Fruit fly (Drosophila melanogaster) whole organism, embryonic: ENCODE data around the gene dimm.
A peak's percentile ranks its signal among the peaks of the same experiment; 100 is the strongest.

Experiments used
- CG10543 ChIP-seq: fragments of 200-800 bp; sonication (Bioruptor generic); optimal IDR thresholded peaks from 3 replicates; lab custom pipeline; 2017; ENCODE audit warnings: missing biosample characterization, mild to moderate bottlenecking, missing genetic modification characterization, moderate library complexity
- CG11085 ChIP-seq: fragments of 200-800 bp; sonication (Bioruptor generic); IDR thresholded peaks from 2 replicates; pipeline ENCODE4 v1.3.6; 2022; ENCODE audit warnings: missing biosample characterization, missing genetic modification characterization
- CG12299 ChIP-seq: fragments of 200-800 bp; sonication (Bioruptor generic); optimal IDR thresholded peaks from 2 replicates; lab custom pipeline; 2018; ENCODE audit warnings: missing biosample characterization, mild to moderate bottlenecking, missing genetic modification characterization
- CG12769 ChIP-seq: fragments of 200-800 bp; sonication (Bioruptor generic); optimal IDR thresholded peaks from 2 replicates; lab custom pipeline; 2019; ENCODE audit warnings: missing biosample characterization, mild to moderate bottlenecking, missing genetic modification characterization, moderate library complexity
- CG15073 ChIP-seq: fragments of 200-800 bp; sonication (Bioruptor generic); optimal IDR thresholded peaks from 2 replicates; lab custom pipeline; 2016; ENCODE audit warnings: missing biosample characterization, missing genetic modification characterization
- CG15514 ChIP-seq: fragments of 200-800 bp; sonication (Bioruptor generic); optimal IDR thresholded peaks from 3 replicates; lab custom pipeline; 2017; ENCODE audit warnings: missing biosample characterization, missing genetic modification characterization, mild to moderate bottlenecking, moderate library complexity, missing genetic modification reagents
- CG1603 ChIP-seq: fragments of 200-800 bp; sonication (Bioruptor generic); optimal IDR thresholded peaks from 2 replicates; lab custom pipeline; 2019; ENCODE audit warnings: missing biosample characterization, mild to moderate bottlenecking, missing genetic modification characterization, moderate library complexity
- CG17186 ChIP-seq: fragments of 200-800 bp; sonication (Bioruptor generic); optimal IDR thresholded peaks from 3 replicates; lab custom pipeline; 2017; ENCODE audit warnings: missing biosample characterization, missing genetic modification reagents, missing genetic modification characterization
- CG17361 ChIP-seq: fragments of 200-800 bp; sonication (Bioruptor generic); IDR thresholded peaks from 3 replicates; pipeline ENCODE4 v1.3.6; 2022; ENCODE audit warnings: missing biosample characterization, missing genetic modification characterization
- CG1792 ChIP-seq: fragments of 200-800 bp; sonication (Bioruptor generic); optimal IDR thresholded peaks from 2 replicates; lab custom pipeline; 2016; ENCODE audit warnings: missing biosample characterization, missing genetic modification characterization
- CG18476 ChIP-seq: fragments of 200-800 bp; sonication (Bioruptor generic); optimal IDR thresholded peaks from 2 replicates; lab custom pipeline; 2016; ENCODE audit warnings: missing biosample characterization, mild to moderate bottlenecking, missing genetic modification characterization
- CG18599 ChIP-seq: fragments of 200-800 bp; sonication (Bioruptor generic); optimal IDR thresholded peaks from 3 replicates; lab custom pipeline; 2017; ENCODE audit warnings: missing biosample characterization, missing genetic modification characterization, mild to moderate bottlenecking, moderate library complexity, missing genetic modification reagents
- CG2889 ChIP-seq: fragments of 200-800 bp; sonication (Bioruptor generic); IDR thresholded peaks from 3 replicates; pipeline ENCODE4 v1.3.6; 2022; ENCODE audit warnings: missing biosample characterization, missing genetic modification characterization
- CG4360 ChIP-seq: fragments of 200-800 bp; sonication (Bioruptor generic); IDR thresholded peaks from 2 replicates; pipeline ENCODE4 v1.3.6; 2022; ENCODE audit warnings: missing biosample characterization, missing genetic modification characterization
- CG4730 ChIP-seq: fragments of 200-800 bp; sonication (Bioruptor generic); IDR thresholded peaks from 2 replicates; pipeline ENCODE4 v1.3.6; 2022; ENCODE audit warnings: missing biosample characterization, missing genetic modification characterization
- CG6765 ChIP-seq: fragments of 200-800 bp; sonication (Bioruptor generic); optimal IDR thresholded peaks from 3 replicates; lab custom pipeline; 2017; ENCODE audit warnings: missing biosample characterization, mild to moderate bottlenecking, missing genetic modification characterization
- CG7357 ChIP-seq: fragments of 200-800 bp; sonication (Bioruptor generic); IDR thresholded peaks from 3 replicates; pipeline ENCODE4 v1.3.6; 2022; ENCODE audit warnings: missing biosample characterization, missing genetic modification characterization
- CG8281 ChIP-seq: fragments of 200-800 bp; sonication (Bioruptor generic); optimal IDR thresholded peaks from 2 replicates; lab custom pipeline; 2018; ENCODE audit warnings: missing biosample characterization, mild to moderate bottlenecking, missing genetic modification characterization, moderate library complexity
- CG8924 ChIP-seq: fragments of 200-800 bp; optimal IDR thresholded peaks from 3 replicates; lab custom pipeline; 2019; ENCODE audit warnings: missing biosample characterization, mild to moderate bottlenecking, missing genetic modification characterization, moderate library complexity
- CTCF ChIP-seq: fragments of 200-800 bp; sonication (Bioruptor generic); optimal IDR thresholded peaks from 2 replicates; lab custom pipeline; 2017; ENCODE audit warnings: missing biosample characterization, mild to moderate bottlenecking, missing genetic modification characterization, moderate library complexity
- Chrac-16 ChIP-seq: fragments of 200-800 bp; sonication (Bioruptor generic); optimal IDR thresholded peaks from 3 replicates; lab custom pipeline; 2016; ENCODE audit warnings: missing biosample characterization, missing genetic modification characterization
- D ChIP-seq, 2 experiments: fragments of 200-800 bp in 1 of 2; fragments of >200 bp in 1 of 2; sonication (Bioruptor generic) in 1 of 2; optimal IDR thresholded peaks; 2 replicates in 1 of 2; 3 replicates in 1 of 2; lab custom pipeline; 2017; ENCODE audit warnings: mild to moderate bottlenecking in 1 of 2, missing biosample characterization in 1 of 2, missing genetic modification characterization in 1 of 2, missing genetic modification reagents in 1 of 2
- Deaf1 ChIP-seq: fragments of 200-800 bp; optimal IDR thresholded peaks from 3 replicates; lab custom pipeline; 2019; ENCODE audit warnings: missing biosample characterization, mild to moderate bottlenecking, missing genetic modification characterization, moderate library complexity
- E2f1 ChIP-seq: fragments of 200-800 bp; sonication (Bioruptor generic); IDR thresholded peaks from 2 replicates; pipeline ENCODE4 v1.3.6; 2022; ENCODE audit warnings: missing biosample characterization, missing genetic modification characterization
- Eip74EF ChIP-seq, 2 experiments: fragments of 200-800 bp in 1 of 2; fragments of >200 bp in 1 of 2; sonication (Bioruptor generic) in 1 of 2; optimal IDR thresholded peaks; 2 replicates each; lab custom pipeline; 2017 to 2019; ENCODE audit warnings: missing biosample characterization in 2 of 2, missing genetic modification characterization in 2 of 2, mild to moderate bottlenecking in 1 of 2, moderate library complexity in 1 of 2
- Ets97D ChIP-seq: fragments of 200-800 bp; sonication (Bioruptor generic); optimal IDR thresholded peaks from 3 replicates; lab custom pipeline; 2016; ENCODE audit warnings: missing biosample characterization, missing genetic modification characterization
- HmgZ ChIP-seq: fragments of 200-800 bp; sonication (Bioruptor generic); optimal IDR thresholded peaks from 2 replicates; lab custom pipeline; 2018; ENCODE audit warnings: missing biosample characterization, mild to moderate bottlenecking, missing genetic modification characterization
- Hr39 ChIP-seq: fragments of >200 bp; optimal IDR thresholded peaks from 2 replicates; lab custom pipeline; 2017
- MBD-R2 ChIP-seq: fragments of 200-800 bp; sonication (Bioruptor generic); IDR thresholded peaks from 2 replicates; pipeline ENCODE4 v1.3.6; 2022; ENCODE audit warnings: missing biosample characterization, missing genetic modification characterization
- Opbp ChIP-seq: fragments of 200-800 bp; sonication (Bioruptor generic); IDR thresholded peaks from 3 replicates; pipeline ENCODE4 v1.3.6; 2022; ENCODE audit warnings: missing biosample characterization, missing genetic modification characterization; ENCODE audit not compliant: partially characterized antibody
- Pdp1 ChIP-seq, 2 experiments: fragments of 200-800 bp; sonication (Bioruptor generic); optimal IDR thresholded peaks; 3 replicates each; lab custom pipeline; 2016; ENCODE audit warnings: missing biosample characterization in 2 of 2, missing genetic modification characterization in 2 of 2, mild to moderate bottlenecking in 1 of 2, moderate library complexity in 1 of 2
- Side ChIP-seq: fragments of 200-800 bp; sonication (Bioruptor generic); optimal IDR thresholded peaks from 2 replicates; lab custom pipeline; 2016; ENCODE audit warnings: missing biosample characterization, missing genetic modification characterization
- Sin3A ChIP-seq: fragments of >200 bp; optimal IDR thresholded peaks from 2 replicates; lab custom pipeline; 2018
- al ChIP-seq: fragments of 200-800 bp; sonication (Bioruptor generic); IDR thresholded peaks from 2 replicates; pipeline ENCODE4 v1.3.6; 2022; ENCODE audit warnings: missing biosample characterization, missing genetic modification characterization
- bcd ChIP-seq: fragments of 200-800 bp; sonication (Bioruptor generic); optimal IDR thresholded peaks from 2 replicates; lab custom pipeline; 2017; ENCODE audit warnings: missing biosample characterization, mild to moderate bottlenecking, missing genetic modification characterization
- bsh ChIP-seq, 2 experiments: fragments of 200-800 bp; sonication (Bioruptor generic); optimal IDR thresholded peaks; 2 replicates each; lab custom pipeline; 2017 to 2018; ENCODE audit warnings: mild to moderate bottlenecking in 2 of 2, missing biosample characterization in 2 of 2, missing genetic modification characterization in 2 of 2, moderate library complexity in 1 of 2
- dimm ChIP-seq: fragments of 200-800 bp; sonication (Bioruptor generic); IDR thresholded peaks from 2 replicates; pipeline ENCODE4 v1.3.6; 2022; ENCODE audit warnings: missing biosample characterization, missing genetic modification characterization
- gcm2 ChIP-seq: fragments of 200-800 bp; sonication (Bioruptor generic); optimal IDR thresholded peaks from 2 replicates; lab custom pipeline; 2016; ENCODE audit warnings: missing biosample characterization, missing genetic modification characterization
- gem ChIP-seq: fragments of 200-800 bp; sonication (Bioruptor generic); optimal IDR thresholded peaks from 2 replicates; lab custom pipeline; 2019; ENCODE audit warnings: missing biosample characterization, mild to moderate bottlenecking, missing genetic modification characterization, moderate library complexity
- hb ChIP-seq: fragments of 200-800 bp; sonication (Bioruptor generic); IDR thresholded peaks from 3 replicates; pipeline ENCODE4 v1.3.6; 2022; ENCODE audit warnings: missing biosample characterization, missing genetic modification characterization; ENCODE audit not compliant: partially characterized antibody
- hbn ChIP-seq: fragments of 200-800 bp; sonication (Bioruptor generic); IDR thresholded peaks from 2 replicates; pipeline ENCODE4 v1.3.6; 2022; ENCODE audit warnings: missing biosample characterization, missing genetic modification characterization; ENCODE audit not compliant: partially characterized antibody
- inv ChIP-seq: fragments of 200-800 bp; sonication (Bioruptor generic); IDR thresholded peaks from 2 replicates; pipeline ENCODE4 v1.3.6; 2022; ENCODE audit warnings: missing biosample characterization, missing genetic modification characterization; ENCODE audit not compliant: partially characterized antibody
- kah ChIP-seq: fragments of 200-800 bp; sonication (Bioruptor generic); optimal IDR thresholded peaks from 2 replicates; lab custom pipeline; 2018; ENCODE audit warnings: missing biosample characterization, mild to moderate bottlenecking, missing genetic modification characterization
- kni ChIP-seq: fragments of 200-800 bp; sonication (Bioruptor generic); optimal IDR thresholded peaks from 3 replicates; lab custom pipeline; 2017; ENCODE audit warnings: mild to moderate bottlenecking, missing biosample characterization, missing genetic modification reagents, missing genetic modification characterization
- knrl ChIP-seq: fragments of 200-800 bp; sonication (Bioruptor generic); IDR thresholded peaks from 3 replicates; pipeline ENCODE4 v1.3.6; 2022; ENCODE audit warnings: missing biosample characterization, missing genetic modification characterization; ENCODE audit not compliant: partially characterized antibody
- lab ChIP-seq: fragments of 200-800 bp; sonication (Bioruptor generic); optimal IDR thresholded peaks from 3 replicates; lab custom pipeline; 2017; ENCODE audit warnings: missing biosample characterization, missing genetic modification characterization, mild to moderate bottlenecking, moderate library complexity, missing genetic modification reagents
- pita ChIP-seq: fragments of 200-800 bp; sonication (Bioruptor generic); optimal IDR thresholded peaks from 2 replicates; lab custom pipeline; 2017; ENCODE audit warnings: missing biosample characterization, mild to moderate bottlenecking, missing genetic modification characterization
- ranshi ChIP-seq: fragments of 200-800 bp; sonication (Bioruptor generic); IDR thresholded peaks from 2 replicates; pipeline ENCODE4 v1.3.6; 2022; ENCODE audit warnings: missing biosample characterization, missing genetic modification characterization
- vnd ChIP-seq: fragments of 200-800 bp; sonication (Bioruptor generic); IDR thresholded peaks from 3 replicates; pipeline ENCODE4 v1.3.6; 2022; ENCODE audit warnings: missing biosample characterization, missing genetic modification characterization; ENCODE audit not compliant: partially characterized antibody
- wdn ChIP-seq: fragments of 200-800 bp; sonication (Bioruptor generic); IDR thresholded peaks from 2 replicates; pipeline ENCODE4 v1.3.6; 2022; ENCODE audit warnings: missing biosample characterization, missing genetic modification characterization

The dimm gene

DNA sequence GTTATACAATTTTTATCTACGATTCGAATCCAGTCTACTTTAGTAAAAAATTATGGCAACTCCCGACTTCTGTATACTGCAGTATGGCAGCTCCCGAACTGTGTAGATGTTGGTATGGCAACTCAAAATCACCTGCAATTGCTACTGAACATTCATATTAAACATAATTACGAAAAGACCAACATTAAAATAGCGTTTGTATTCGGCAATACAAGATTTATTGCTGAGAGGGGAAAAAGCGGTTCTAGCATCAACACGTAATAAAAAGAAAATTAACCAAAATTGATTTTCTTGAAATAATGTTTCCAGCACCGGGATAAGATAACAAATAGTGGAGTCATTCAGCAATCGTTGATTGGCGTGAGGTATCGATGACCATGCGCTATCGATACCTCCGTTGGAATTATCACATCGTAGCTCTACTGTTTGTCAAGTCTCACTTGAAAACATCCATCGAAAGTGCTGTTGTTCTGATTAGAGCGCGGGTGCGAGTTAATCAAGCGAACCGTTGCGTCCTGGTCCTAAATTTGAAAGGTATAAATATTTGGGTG lies 12.7 kb downstream of the dimm start, which contains the start of gene Tsp39D (continued):
- TF ChIP-seq Hr39 (lab: Kevin White, UChicago): no peak
- no peak for TF ChIP-seq CG12769 (tag; lab: Kevin White, UChicago)
- no peak for TF ChIP-seq CG1792 (GFP tag; lab: Kevin White, UChicago)
- no peak for TF ChIP-seq ranshi
- no peak for TF ChIP-seq CG18599 (GFP tag; lab: Kevin White, UChicago)
- TF ChIP-seq pita (GFP tag; lab: Kevin White, UChicago): peak; percentile 49
- no peak for TF ChIP-seq CG11085 (GFP tag; lab: Robert Waterston, UW)
- peak; percentile 32; the same call in 1 of the 2 replicates for TF ChIP-seq MBD-R2
- TF ChIP-seq CG2889 (GFP tag; lab: Robert Waterston, UW): no peak
- TF ChIP-seq CTCF (GFP tag; lab: Kevin White, UChicago): peak; percentile 66
- peak; percentile 90 for TF ChIP-seq Opbp (GFP tag; lab: Robert Waterston, UW)
- peak; percentile 60; the same call in 2 of the 3 replicates for TF ChIP-seq CG17361 (GFP tag; lab: Robert Waterston, UW)
- TF ChIP-seq CG6765 (GFP tag; lab: Kevin White, UChicago): no peak
- no peak for TF ChIP-seq kah (GFP tag; lab: Kevin White, UChicago)
- peak; percentile 75 for TF ChIP-seq hbn
- TF ChIP-seq al (GFP tag; lab: Robert Waterston, UW): no peak
- TF ChIP-seq Sin3A (lab: Kevin White, UChicago): peak; percentile 77
- peak; percentile 36 for TF ChIP-seq gem (tag; lab: Kevin White, UChicago)
- no peak for TF ChIP-seq CG12299 (tag; lab: Kevin White, UChicago)
- TF ChIP-seq vnd (GFP tag; lab: Robert Waterston, UW): peak; percentile 94
- no peak for TF ChIP-seq E2f1
- TF ChIP-seq D (optimal IDR thresholded peaks at IDR 0.05; lab: Kevin White, UChicago): no peak
- TF ChIP-seq D (GFP tag; optimal IDR thresholded peaks at IDR 0.05; lab: Kevin White, UChicago): no peak
- no peak for TF ChIP-seq wdn (GFP tag; lab: Robert Waterston, UW)
- TF ChIP-seq CG4360 (GFP tag; lab: Robert Waterston, UW): no peak
- no peak for TF ChIP-seq CG8281 (tag; lab: Kevin White, UChicago)
- TF ChIP-seq Deaf1 (tag; lab: Kevin White, UChicago): peak; percentile 12
- no peak for TF ChIP-seq gcm2 (GFP tag; lab: Kevin White, UChicago)
- peak; percentile 93 for TF ChIP-seq hb (GFP tag; lab: Robert Waterston, UW)
- TF ChIP-seq bsh (GFP tag; optimal IDR thresholded peaks at IDR 0.05; lab: Kevin White, UChicago): no peak
- no peak for TF ChIP-seq Eip74EF (GFP tag; optimal IDR thresholded peaks at IDR 0.05; lab: Kevin White, UChicago)
- TF ChIP-seq HmgZ (tag; lab: Kevin White, UChicago): peak; percentile 26
- no peak for TF ChIP-seq CG18476 (GFP tag; lab: Kevin White, UChicago)
- TF ChIP-seq CG15073 (GFP tag; lab: Kevin White, UChicago): no peak
- peak; percentile 19 for TF ChIP-seq Side (GFP tag; lab: Kevin White, UChicago)
- peak; percentile 96 for TF ChIP-seq knrl (GFP tag; lab: Robert Waterston, UW)
- no peak for TF ChIP-seq dimm (GFP tag; lab: Robert Waterston, UW)
- TF ChIP-seq CG7357 (GFP tag; lab: Robert Waterston, UW): peak; percentile 83
- TF ChIP-seq lab (GFP tag; lab: Kevin White, UChicago): no peak
- no peak for TF ChIP-seq bcd (GFP tag; lab: Kevin White, UChicago)
- TF ChIP-seq Ets97D (GFP tag; lab: Kevin White, UChicago): peak; percentile 70
- peak in 1 of 2 experiments; percentile 94 for TF ChIP-seq Pdp1 (GFP tag; optimal IDR thresholded peaks at IDR 0.05; lab: Kevin White, UChicago)
- TF ChIP-seq inv (GFP tag; lab: Robert Waterston, UW): peak; percentile 87
- no peak for TF ChIP-seq CG4730
- TF ChIP-seq Chrac-16 (GFP tag; lab: Kevin White, UChicago): no peak
- TF ChIP-seq CG17186 (GFP tag; lab: Kevin White, UChicago): peak; percentile 37
- peak; percentile 25 for TF ChIP-seq CG8924 (tag; lab: Kevin White, UChicago)
- TF ChIP-seq kni: peak; percentile 18
- TF ChIP-seq CG15514 (GFP tag; lab: Kevin White, UChicago): peak; percentile 27
- peak; percentile 97 for TF ChIP-seq CG1603 (tag; lab: Kevin White, UChicago)
- TF ChIP-seq CG10543: no peak
